Fruit fly (Drosophila melanogaster) whole organism, embryonic: ENCODE measurements around the gene CG14174.
A peak's percentile ranks its signal among the peaks of the same experiment; 100 is the strongest.

Experiments used
- ATbp ChIP-seq: fragments of 200-800 bp; sonication (Bioruptor generic); optimal IDR thresholded peaks from 2 replicates; lab custom pipeline; 2017; ENCODE audit warnings: missing biosample characterization, mild to moderate bottlenecking, missing genetic modification characterization, missing genetic modification reagents
- Blimp-1 ChIP-seq: fragments of 200-800 bp; sonication (Bioruptor generic); optimal IDR thresholded peaks from 3 replicates; lab custom pipeline; 2018; ENCODE audit warnings: missing biosample characterization, missing genetic modification characterization, mild to moderate bottlenecking, moderate library complexity, missing genetic modification reagents
- CG10267 ChIP-seq: fragments of 200-800 bp; sonication (Bioruptor generic); optimal IDR thresholded peaks from 2 replicates; lab custom pipeline; 2018; ENCODE audit warnings: missing biosample characterization, mild to moderate bottlenecking, missing genetic modification characterization, moderate library complexity
- CG12071 ChIP-seq: fragments of 200-800 bp; sonication (Bioruptor generic); optimal IDR thresholded peaks from 3 replicates; lab custom pipeline; 2018; ENCODE audit warnings: missing biosample characterization, mild to moderate bottlenecking, missing genetic modification characterization
- CG13287 ChIP-seq: fragments of 200-800 bp; sonication (Bioruptor generic); IDR thresholded peaks from 2 replicates; pipeline ENCODE4 v1.3.6; 2022; ENCODE audit warnings: missing biosample characterization, missing genetic modification characterization; ENCODE audit not compliant: partially characterized antibody
- CG14050 ChIP-seq: fragments of 200-800 bp; sonication (Bioruptor generic); IDR thresholded peaks from 3 replicates; pipeline ENCODE4 v1.3.6; 2022; ENCODE audit warnings: missing biosample characterization, missing genetic modification characterization
- CG14965 ChIP-seq: fragments of 200-800 bp; sonication (Bioruptor generic); optimal IDR thresholded peaks from 2 replicates; lab custom pipeline; 2016; ENCODE audit warnings: missing biosample characterization, missing genetic modification characterization, borderline replicate concordance
- CG2116 ChIP-seq: fragments of 200-800 bp; sonication (Bioruptor generic); optimal IDR thresholded peaks from 3 replicates; lab custom pipeline; 2018; ENCODE audit warnings: missing biosample characterization, mild to moderate bottlenecking, missing genetic modification characterization
- CG2712 ChIP-seq: fragments of 200-800 bp; optimal IDR thresholded peaks from 3 replicates; lab custom pipeline; 2019; ENCODE audit warnings: missing biosample characterization, mild to moderate bottlenecking, missing genetic modification characterization, moderate library complexity
- CG32772 ChIP-seq: fragments of 200-800 bp; sonication (Bioruptor generic); IDR thresholded peaks from 2 replicates; pipeline ENCODE4 v1.3.6; 2022; ENCODE audit warnings: missing biosample characterization, missing genetic modification characterization
- CG3995 ChIP-seq: fragments of 200-800 bp; sonication (Bioruptor generic); optimal IDR thresholded peaks from 3 replicates; lab custom pipeline; 2016; ENCODE audit warnings: missing biosample characterization, missing genetic modification characterization
- CG4617 ChIP-seq: fragments of 200-800 bp; sonication (Bioruptor generic); optimal IDR thresholded peaks from 3 replicates; lab custom pipeline; 2016; ENCODE audit warnings: missing biosample characterization, missing genetic modification characterization, borderline replicate concordance
- CG4730 ChIP-seq: fragments of 200-800 bp; sonication (Bioruptor generic); IDR thresholded peaks from 2 replicates; pipeline ENCODE4 v1.3.6; 2022; ENCODE audit warnings: missing biosample characterization, missing genetic modification characterization
- CG6175 ChIP-seq: fragments of 200-800 bp; sonication (Bioruptor generic); IDR thresholded peaks from 3 replicates; pipeline ENCODE4 v1.3.6; 2022; ENCODE audit warnings: missing biosample characterization, missing genetic modification characterization
- CG7963 ChIP-seq: fragments of 200-800 bp; sonication (Bioruptor generic); IDR thresholded peaks from 3 replicates; pipeline ENCODE4 v1.3.6; 2022; ENCODE audit warnings: missing biosample characterization, missing genetic modification characterization; ENCODE audit not compliant: partially characterized antibody
- CHES-1-like ChIP-seq: fragments of 200-800 bp; sonication (Bioruptor generic); optimal IDR thresholded peaks from 2 replicates; lab custom pipeline; 2016; ENCODE audit warnings: missing biosample characterization, missing genetic modification characterization
- Camta ChIP-seq: fragments of 200-800 bp; sonication (Bioruptor generic); optimal IDR thresholded peaks from 2 replicates; lab custom pipeline; 2016; ENCODE audit warnings: missing biosample characterization, missing genetic modification characterization
- E2f1 ChIP-seq: fragments of 200-800 bp; sonication (Bioruptor generic); IDR thresholded peaks from 2 replicates; pipeline ENCODE4 v1.3.6; 2022; ENCODE audit warnings: missing biosample characterization, missing genetic modification characterization
- E2f2 ChIP-seq: fragments of 200-800 bp; sonication (Bioruptor generic); IDR thresholded peaks from 2 replicates; pipeline ENCODE4 v1.3.6; 2022; ENCODE audit warnings: missing biosample characterization, missing genetic modification characterization
- GATAe ChIP-seq: fragments of 200-800 bp; sonication (Bioruptor generic); conservative IDR thresholded peaks from 2 replicates; pipeline ENCODE4 v1.3.6; 2022; ENCODE audit warnings: missing biosample characterization, missing genetic modification characterization
- H2.0 ChIP-seq: fragments of 200-800 bp; sonication (Bioruptor generic); IDR thresholded peaks from 2 replicates; pipeline ENCODE4 v1.3.6; 2022; ENCODE audit warnings: missing biosample characterization, missing genetic modification characterization
- HHEX ChIP-seq: fragments of 200-800 bp; sonication (Bioruptor generic); optimal IDR thresholded peaks from 3 replicates; lab custom pipeline; 2017; ENCODE audit warnings: missing biosample characterization, mild to moderate bottlenecking, missing genetic modification characterization, missing genetic modification reagents
- HmgZ ChIP-seq: fragments of 200-800 bp; sonication (Bioruptor generic); optimal IDR thresholded peaks from 2 replicates; lab custom pipeline; 2018; ENCODE audit warnings: missing biosample characterization, mild to moderate bottlenecking, missing genetic modification characterization
- Mad ChIP-seq: fragments of 200-800 bp; sonication (Bioruptor generic); optimal IDR thresholded peaks from 2 replicates; lab custom pipeline; 2016; ENCODE audit warnings: missing biosample characterization, missing genetic modification characterization
- Max ChIP-seq: fragments of 200-800 bp; sonication (Bioruptor generic); optimal IDR thresholded peaks from 2 replicates; lab custom pipeline; 2016; ENCODE audit warnings: missing biosample characterization, mild to moderate bottlenecking, missing genetic modification characterization
- NC2α ChIP-seq: fragments of 200-800 bp; sonication (Bioruptor generic); optimal IDR thresholded peaks from 2 replicates; lab custom pipeline; 2016; ENCODE audit warnings: missing biosample characterization, missing genetic modification characterization
- NC2β ChIP-seq: fragments of 200-800 bp; sonication (Bioruptor generic); optimal IDR thresholded peaks from 2 replicates; lab custom pipeline; 2016; ENCODE audit warnings: missing biosample characterization, missing genetic modification characterization
- Poxn ChIP-seq: fragments of 200-800 bp; sonication (Bioruptor generic); IDR thresholded peaks from 2 replicates; pipeline ENCODE4 v1.3.6; 2022; ENCODE audit warnings: missing biosample characterization, missing genetic modification characterization
- Rfx ChIP-seq: fragments of 200-800 bp; sonication (Bioruptor generic); IDR thresholded peaks from 2 replicates; pipeline ENCODE4 v1.3.6; 2022; ENCODE audit warnings: missing biosample characterization, missing genetic modification characterization
- Taf1 ChIP-seq: fragments of 200-800 bp; sonication (Bioruptor generic); IDR thresholded peaks from 2 replicates; pipeline ENCODE4 v1.3.6; 2022; ENCODE audit warnings: missing biosample characterization, missing genetic modification characterization
- Xrp1 ChIP-seq: fragments of 200-800 bp; sonication (Bioruptor generic); IDR thresholded peaks from 2 replicates; pipeline ENCODE4 v1.3.6; 2022; ENCODE audit warnings: missing biosample characterization, missing genetic modification characterization
- ara ChIP-seq: fragments of 200-800 bp; sonication (Bioruptor generic); IDR thresholded peaks from 2 replicates; pipeline ENCODE4 v1.3.6; 2022; ENCODE audit warnings: missing biosample characterization, missing genetic modification characterization
- bigmax ChIP-seq: fragments of 200-800 bp; sonication (Bioruptor generic); optimal IDR thresholded peaks from 2 replicates; lab custom pipeline; 2018; ENCODE audit warnings: missing biosample characterization, mild to moderate bottlenecking, missing genetic modification characterization
- corto ChIP-seq: fragments of 200-800 bp; sonication (Bioruptor generic); optimal IDR thresholded peaks from 2 replicates; lab custom pipeline; 2016; ENCODE audit warnings: missing biosample characterization, mild to moderate bottlenecking, missing genetic modification characterization, moderate library complexity
- crc ChIP-seq: fragments of 200-800 bp; sonication (Bioruptor generic); optimal IDR thresholded peaks from 2 replicates; lab custom pipeline; 2016; ENCODE audit warnings: missing biosample characterization, missing genetic modification characterization
- dati ChIP-seq: fragments of 200-800 bp; sonication (Bioruptor generic); IDR thresholded peaks from 2 replicates; pipeline ENCODE4 v1.3.6; 2022; ENCODE audit warnings: missing biosample characterization, missing genetic modification characterization
- dysf ChIP-seq: fragments of 200-800 bp; sonication (Bioruptor generic); IDR thresholded peaks from 3 replicates; pipeline ENCODE4 v1.3.6; 2022; ENCODE audit warnings: missing biosample characterization, missing genetic modification characterization
- ems ChIP-seq: fragments of 200-800 bp; sonication (Bioruptor generic); optimal IDR thresholded peaks from 3 replicates; lab custom pipeline; 2016; ENCODE audit warnings: missing biosample characterization, missing genetic modification characterization
- esg ChIP-seq: fragments of 200-800 bp; sonication (Bioruptor generic); conservative IDR thresholded peaks from 2 replicates; pipeline ENCODE4 v1.3.6; 2022; ENCODE audit warnings: missing biosample characterization, missing genetic modification characterization
- knrl ChIP-seq: fragments of 200-800 bp; sonication (Bioruptor generic); IDR thresholded peaks from 3 replicates; pipeline ENCODE4 v1.3.6; 2022; ENCODE audit warnings: missing biosample characterization, missing genetic modification characterization; ENCODE audit not compliant: partially characterized antibody
- lmd ChIP-seq: fragments of 200-800 bp; sonication (Bioruptor generic); IDR thresholded peaks from 2 replicates; pipeline ENCODE4 v1.3.6; 2022; ENCODE audit warnings: missing biosample characterization, missing genetic modification characterization
- org-1 ChIP-seq: fragments of 200-800 bp; sonication (Bioruptor generic); optimal IDR thresholded peaks from 2 replicates; lab custom pipeline; 2017; ENCODE audit warnings: missing biosample characterization, missing genetic modification characterization
- p53 ChIP-seq: fragments of 200-800 bp; sonication (Bioruptor generic); optimal IDR thresholded peaks from 2 replicates; lab custom pipeline; 2016; ENCODE audit warnings: missing biosample characterization, missing genetic modification characterization
- pros ChIP-seq: fragments of 200-800 bp; sonication (Bioruptor generic); optimal IDR thresholded peaks from 3 replicates; lab custom pipeline; 2019; ENCODE audit warnings: missing biosample characterization, mild to moderate bottlenecking, missing genetic modification characterization, moderate library complexity
- ro ChIP-seq: fragments of 200-800 bp; sonication (Bioruptor generic); IDR thresholded peaks from 2 replicates; pipeline ENCODE4 v1.3.6; 2022; ENCODE audit warnings: missing biosample characterization, missing genetic modification characterization
- tll ChIP-seq, 2 experiments: fragments of 200-800 bp in 1 of 2; fragments of >200 bp in 1 of 2; sonication (Bioruptor generic) in 1 of 2; optimal IDR thresholded peaks; 2 replicates each; lab custom pipeline; 2017 to 2019; ENCODE audit warnings: missing biosample characterization in 2 of 2, missing genetic modification characterization in 2 of 2, mild to moderate bottlenecking in 1 of 2, moderate library complexity in 1 of 2
- tna ChIP-seq: fragments of 200-800 bp; sonication (Bioruptor generic); IDR thresholded peaks from 2 replicates; pipeline ENCODE4 v1.3.6; 2022; ENCODE audit warnings: missing biosample characterization, missing genetic modification characterization; ENCODE audit not compliant: partially characterized antibody
- vvl ChIP-seq: fragments of 200-800 bp; sonication (Bioruptor generic); IDR thresholded peaks from 2 replicates; pipeline ENCODE4 v1.3.6; 2022; ENCODE audit warnings: missing biosample characterization, missing genetic modification characterization

CG14174 gene

dm6 chr3L:9696650-9697526 lies 22.2 kb upstream of the CG14174 start, which contains the start of gene Prps (continued):
- TF ChIP-seq CG13287 (GFP tag; lab: Robert Waterston, UW) (peak; percentile 30; the same call in 1 of the 2 replicates), Xrp1 (peak; percentile 84), dati (0 out of 2 replicates have a peak, but pooled peaks have one; percentile 39), CHES-1-like (GFP tag; lab: Kevin White, UChicago) (peak; percentile 78), H2.0 (GFP tag; lab: Robert Waterston, UW) (peak; percentile 79), GATAe (peak; percentile 49; the same call in 1 of the 2 replicates), CG32772 (GFP tag; lab: Robert Waterston, UW) (peak; percentile 57), corto (GFP tag; lab: Kevin White, UChicago) (peak; percentile 53), lmd (GFP tag; lab: Robert Waterston, UW) (peak; percentile 80), NC2β (GFP tag; lab: Kevin White, UChicago) (peak; percentile 74), E2f2 (GFP tag; lab: Robert Waterston, UW) (peak; percentile 35; the same call in 1 of the 2 replicates), CG2712 (tag; lab: Kevin White, UChicago) (peak; percentile 78), HmgZ (tag; lab: Kevin White, UChicago) (peak; percentile 79), Max (GFP tag; lab: Kevin White, UChicago) (peak; percentile 68), CG12071 (peak; percentile 87), Poxn (GFP tag; lab: Robert Waterston, UW) (no peak), ara (GFP tag; lab: Robert Waterston, UW) (peak; percentile 55; the same call in 1 of the 2 replicates), ro (GFP tag; lab: Robert Waterston, UW) (peak; percentile 50; the same call in 1 of the 2 replicates), ATbp (GFP tag; lab: Kevin White, UChicago) (peak; percentile 55), Taf1 (GFP tag; lab: Robert Waterston, UW) (peak; percentile 81), ems (GFP tag; lab: Kevin White, UChicago) (peak; percentile 81), vvl (GFP tag; lab: Robert Waterston, UW) (peak; percentile 95), CG14050 (GFP tag; lab: Robert Waterston, UW) (peak; percentile 71), CG4730 (GFP tag; lab: Robert Waterston, UW) (peak; percentile 77), CG4617 (peak; percentile 17), NC2α (GFP tag; lab: Kevin White, UChicago) (peak; percentile 37), CG7963 (GFP tag; lab: Robert Waterston, UW) (no peak), Blimp-1 (GFP tag; lab: Kevin White, UChicago) (peak; percentile 72), Camta (GFP tag; lab: Kevin White, UChicago) (peak; percentile 65), Mad (GFP tag; lab: Kevin White, UChicago) (peak; percentile 24), E2f1 (GFP tag; lab: Robert Waterston, UW) (peak; percentile 81), Rfx (GFP tag; lab: Robert Waterston, UW) (peak; percentile 91), CG6175 (GFP tag; lab: Robert Waterston, UW) (peak; percentile 77; the same call in 2 of the 3 replicates), p53 (GFP tag; lab: Kevin White, UChicago) (peak; percentile 61), CG10267 (tag; lab: Kevin White, UChicago) (peak; percentile 61), esg (GFP tag; lab: Robert Waterston, UW) (no peak), bigmax (peak; percentile 39), pros (peak; percentile 61), crc (GFP tag; lab: Kevin White, UChicago) (peak; percentile 67), HHEX (GFP tag; lab: Kevin White, UChicago) (peak; percentile 76), dysf (peak; percentile 83), CG3995 (GFP tag; lab: Kevin White, UChicago) (no peak), tna (GFP tag; lab: Robert Waterston, UW) (no peak; the same call in 1 of the 2 replicates), knrl (GFP tag; lab: Robert Waterston, UW) (no peak), org-1 (peak; percentile 74), tll (GFP tag; optimal IDR thresholded peaks at IDR 0.05; lab: Kevin White, UChicago) (no peak), CG14965 (GFP tag; lab: Kevin White, UChicago) (no peak), CG2116 (no peak)
